Worm (Caenorhabditis elegans) whole organism, L4 larva: ENCODE data around the gene C05D11.5.

Experiments
- F37D6.2 ChIP-seq: sonication (generic microtip); optimal IDR thresholded peaks from 2 replicates; lab custom pipeline; 2016; ENCODE audit warnings: mild to moderate bottlenecking, missing genetic modification characterization, missing compliant biosample characterization
- Y105C5A.15 ChIP-seq: fragments of 200-800 bp; sonication (Bioruptor generic); IDR thresholded peaks from 2 replicates; pipeline ENCODE4 v1.3.6; 2022; ENCODE audit warnings: missing genetic modification characterization, missing compliant biosample characterization
- Y5F2A.4 ChIP-seq: fragments of 200-800 bp; sonication (Bioruptor generic); optimal IDR thresholded peaks from 2 replicates; lab custom pipeline; 2018; ENCODE audit warnings: mild to moderate bottlenecking, missing genetic modification characterization, missing compliant biosample characterization
- ama-1 ChIP-seq: fragments of 150-350 bp; optimal IDR thresholded peaks from 2 replicates; lab custom pipeline; 2014; ENCODE audit warnings: inconsistent platforms, mixed read lengths
- arid-1 ChIP-seq: fragments of 200-800 bp; sonication (Bioruptor generic); conservative IDR thresholded peaks from 2 replicates; pipeline ENCODE4 v1.3.6; 2022; ENCODE audit warnings: missing genetic modification reagents, missing genetic modification characterization, missing compliant biosample characterization
- ceh-32 ChIP-seq: sonication (generic microtip); optimal IDR thresholded peaks from 2 replicates; lab custom pipeline; 2016; ENCODE audit warnings: mild to moderate bottlenecking, missing genetic modification characterization, missing compliant biosample characterization; ENCODE audit not compliant: poor library complexity
- ces-1 ChIP-seq: fragments of 150-350 bp; sonication (generic microtip); optimal IDR thresholded peaks from 4 replicates; lab custom pipeline; 2014; ENCODE audit warnings: missing biosample characterization, missing genetic modification reagents, missing genetic modification characterization
- daf-16 ChIP-seq, 3 experiments: sonication (generic microtip); optimal IDR thresholded peaks; 2 replicates each; lab custom pipeline; 2016 to 2017; ENCODE audit warnings: missing genetic modification characterization in 3 of 3, missing genetic modification reagents in 3 of 3, mild to moderate bottlenecking in 2 of 3, missing compliant biosample characterization in 2 of 3, missing biosample characterization in 1 of 3, moderate library complexity in 1 of 3
- daf-19 ChIP-seq: fragments of 200-800 bp; sonication (Bioruptor generic); conservative IDR thresholded peaks from 2 replicates; pipeline ENCODE4 v1.3.6; 2022; ENCODE audit warnings: missing genetic modification characterization, missing compliant biosample characterization
- dmd-6 ChIP-seq: fragments of 200-800 bp; sonication (Bioruptor generic); IDR thresholded peaks from 2 replicates; pipeline ENCODE4 v1.3.6; 2022; ENCODE audit warnings: missing genetic modification reagents, missing genetic modification characterization, missing compliant biosample characterization
- dmd-9 ChIP-seq: fragments of 200-800 bp; sonication (Bioruptor generic); IDR thresholded peaks from 2 replicates; pipeline ENCODE4 v1.3.6; 2022; ENCODE audit warnings: missing genetic modification reagents, missing genetic modification characterization, missing compliant biosample characterization
- dpl-1 ChIP-seq: fragments of 150-350 bp; optimal IDR thresholded peaks from 2 replicates; lab custom pipeline; 2014; ENCODE audit warnings: missing biosample characterization, missing genetic modification reagents, missing genetic modification characterization
- dve-1 ChIP-seq: sonication (generic microtip); optimal IDR thresholded peaks from 2 replicates; lab custom pipeline; 2017; ENCODE audit warnings: antibody characterized with exemption, mild to moderate bottlenecking, missing genetic modification characterization, missing compliant biosample characterization; ENCODE audit not compliant: insufficient read depth
- egl-43 ChIP-seq: fragments of 200-800 bp; sonication (Bioruptor generic); IDR thresholded peaks from 2 replicates; pipeline ENCODE4 v1.3.6; 2022; ENCODE audit warnings: missing genetic modification reagents, missing genetic modification characterization, missing compliant biosample characterization
- fkh-10 ChIP-seq: fragments of 150-350 bp; optimal IDR thresholded peaks from 2 replicates; lab custom pipeline; 2014; ENCODE audit warnings: missing biosample characterization, missing genetic modification reagents, missing genetic modification characterization
- hif-1 ChIP-seq, 2 experiments: sonication (generic microtip); optimal IDR thresholded peaks; 2 replicates each; lab custom pipeline; 2016 to 2017; ENCODE audit warnings: missing compliant biosample characterization in 2 of 2, missing genetic modification characterization in 2 of 2, missing genetic modification reagents in 2 of 2, missing genotype in 2 of 2, mild to moderate bottlenecking in 1 of 2
- hmg-1.1 ChIP-seq: fragments of 200-800 bp; sonication (Bioruptor generic); IDR thresholded peaks from 2 replicates; pipeline ENCODE4 v1.3.6; 2022; ENCODE audit warnings: missing genetic modification reagents, missing genetic modification characterization, missing compliant biosample characterization
- lin-38 ChIP-seq: fragments of 200-800 bp; sonication (Bioruptor generic); IDR thresholded peaks from 2 replicates; pipeline ENCODE4 v1.3.6; 2022; ENCODE audit warnings: missing genetic modification reagents, missing genetic modification characterization, missing compliant biosample characterization
- lsy-2 ChIP-seq, 2 experiments: fragments of 150-350 bp in 1 of 2; sonication (generic microtip) in 1 of 2; optimal IDR thresholded peaks; 2 replicates each; lab custom pipeline; 2014 to 2017; ENCODE audit warnings: missing biosample characterization in 2 of 2, missing genetic modification characterization in 2 of 2
- mep-1 ChIP-seq: fragments of 150-350 bp; sonication (generic microtip); optimal IDR thresholded peaks from 3 replicates; lab custom pipeline; 2014; ENCODE audit warnings: missing biosample characterization, missing genetic modification characterization
- mes-2 ChIP-seq: sonication (generic microtip); optimal IDR thresholded peaks from 2 replicates; lab custom pipeline; 2016; ENCODE audit warnings: missing genotype, mild to moderate bottlenecking, missing genetic modification characterization, missing compliant biosample characterization; ENCODE audit not compliant: poor library complexity, severe bottlenecking
- mxl-3 ChIP-seq: fragments of 200-800 bp; sonication (Bioruptor generic); optimal IDR thresholded peaks from 2 replicates; lab custom pipeline; 2018; ENCODE audit warnings: mild to moderate bottlenecking, missing genetic modification characterization, missing compliant biosample characterization
- nhr-111 ChIP-seq: fragments of 200-800 bp; sonication (Bioruptor generic); optimal IDR thresholded peaks from 2 replicates; lab custom pipeline; 2018; ENCODE audit warnings: mild to moderate bottlenecking, missing genetic modification characterization, missing compliant biosample characterization
- nhr-237 ChIP-seq: sonication (generic microtip); optimal IDR thresholded peaks from 2 replicates; lab custom pipeline; 2017; ENCODE audit warnings: missing biosample characterization, missing genetic modification characterization
- nhr-28 ChIP-seq: fragments of 150-350 bp; optimal IDR thresholded peaks from 2 replicates; lab custom pipeline; 2014; ENCODE audit warnings: missing biosample characterization, missing genetic modification characterization
- nhr-42 ChIP-seq: fragments of 200-800 bp; sonication (Bioruptor generic); IDR thresholded peaks from 2 replicates; pipeline ENCODE4 v1.3.6; 2022; ENCODE audit warnings: missing genetic modification characterization, missing compliant biosample characterization
- nhr-77 ChIP-seq: fragments of 150-350 bp; optimal IDR thresholded peaks from 2 replicates; lab custom pipeline; 2014; ENCODE audit warnings: missing biosample characterization, missing genetic modification characterization
- set-16 ChIP-seq: fragments of 200-800 bp; sonication (Bioruptor generic); IDR thresholded peaks from 2 replicates; pipeline ENCODE4 v1.3.6; 2022; ENCODE audit warnings: missing genetic modification reagents, missing genetic modification characterization, missing compliant biosample characterization
- snpc-1.2 ChIP-seq: fragments of 200-800 bp; sonication (Bioruptor generic); IDR thresholded peaks from 2 replicates; pipeline ENCODE4 v1.3.6; 2022; ENCODE audit warnings: missing genetic modification reagents, missing genetic modification characterization, missing compliant biosample characterization
- spr-3 ChIP-seq: fragments of 200-800 bp; sonication (Bioruptor generic); optimal IDR thresholded peaks from 2 replicates; lab custom pipeline; 2018; ENCODE audit warnings: mild to moderate bottlenecking, missing genetic modification characterization, missing compliant biosample characterization
- unc-62 ChIP-seq, 3 experiments: fragments of 150-350 bp in 1 of 3; sonication (generic microtip); optimal IDR thresholded peaks in 2 of 3; peaks in 1 of 3; 1 replicate in 1 of 3; 2 replicates in 2 of 3; lab custom pipeline; 2014 to 2017; ENCODE audit warnings: missing biosample characterization in 3 of 3, missing genetic modification characterization in 3 of 3, missing genetic modification reagents in 3 of 3, missing genotype in 1 of 3
- zfp-2 ChIP-seq: sonication (generic microtip); optimal IDR thresholded peaks from 2 replicates; lab custom pipeline; 2016; ENCODE audit warnings: mild to moderate bottlenecking, missing genetic modification characterization, missing compliant biosample characterization
- zip-11 ChIP-seq: fragments of 200-800 bp; sonication (Bioruptor generic); IDR thresholded peaks from 2 replicates; pipeline ENCODE4 v1.3.6; 2022; ENCODE audit warnings: missing genetic modification characterization, missing compliant biosample characterization
- ztf-7 ChIP-seq: fragments of 150-350 bp; optimal IDR thresholded peaks from 2 replicates; lab custom pipeline; 2014; ENCODE audit warnings: missing biosample characterization, missing genetic modification characterization

Gene C05D11.5

ce11 chrIII:6382987-6383602, 28.7 kb downstream of the C05D11.5 start, which contains the start of gene let-716:
Gene let-716 (plus strand): TSS chrIII:6383552.
- TF ChIP-seq ceh-32 (tag; lab: Kevin White, UChicago) (no peak), daf-16 (GFP tag; optimal IDR thresholded peaks at IDR 0.05; lab: Kevin White, UChicago) (no peak), daf-16 (tag; optimal IDR thresholded peaks at IDR 0.05; lab: Kevin White, UChicago) (no peak), lsy-2 (tag; optimal IDR thresholded peaks at IDR 0.05; lab: Kevin White, UChicago) (peak; percentile 56 to 97), mxl-3 (no peak), dmd-9 (GFP tag; lab: Robert Waterston, UW) (no peak), Y5F2A.4 (GFP tag; lab: Kevin White, UChicago) (no peak), F37D6.2 (tag; lab: Kevin White, UChicago) (no peak), daf-19 (GFP tag; lab: Robert Waterston, UW) (no peak), lin-38 (GFP tag; lab: Robert Waterston, UW) (peak; percentile 39; the same call in 1 of the 2 replicates), nhr-77 (tag; lab: Kevin White, UChicago) (no peak), egl-43 (GFP tag; lab: Robert Waterston, UW) (no peak), dve-1 (tag; lab: Kevin White, UChicago) (peak; percentile 19), ztf-7 (no peak), unc-62 (GFP tag; optimal IDR thresholded peaks at IDR 0.05 in 1 of 2; lab: Kevin White, UChicago) (peak in 1 of 2 experiments; percentile 14), unc-62 (tag; optimal IDR thresholded peaks at IDR 0.05; lab: Kevin White, UChicago) (no peak), spr-3 (GFP tag; lab: Kevin White, UChicago) (no peak), dpl-1 (GFP tag; lab: Kevin White, UChicago) (peak; percentile 24), nhr-237 (tag; lab: Kevin White, UChicago) (no peak), mep-1 (tag; lab: Kevin White, UChicago) (peak; percentile 8), zfp-2 (tag; lab: Kevin White, UChicago) (no peak), hif-1 (tag; optimal IDR thresholded peaks at IDR 0.05; lab: Kevin White, UChicago) (peak in 1 of 2 experiments; percentile 20), mes-2 (tag; lab: Kevin White, UChicago) (peak; percentile 40), arid-1 (GFP tag; lab: Robert Waterston, UW) (no peak), hmg-1.1 (GFP tag; lab: Robert Waterston, UW) (0 out of 2 replicates have a peak, but pooled peaks have one; percentile 46), nhr-42 (GFP tag; lab: Robert Waterston, UW) (no peak), fkh-10 (no peak), nhr-111 (GFP tag; lab: Kevin White, UChicago) (no peak), dmd-6 (GFP tag; lab: Robert Waterston, UW) (no peak), nhr-28 (peak; percentile 5), zip-11 (GFP tag; lab: Robert Waterston, UW) (no peak), ces-1 (no peak), Y105C5A.15 (GFP tag; lab: Robert Waterston, UW) (no peak), snpc-1.2 (GFP tag; lab: Robert Waterston, UW) (no peak)

- TF ChIP-seq mes-2 (tag; lab: Kevin White, UChicago), result no peak
- TF ChIP-seq set-16, result no peak
- peak in 1 of 2 experiments; percentile 91 for TF ChIP-seq unc-62 (GFP tag; optimal IDR thresholded peaks at IDR 0.05 in 1 of 2; lab: Kevin White, UChicago)
- no peak for TF ChIP-seq unc-62 (tag; optimal IDR thresholded peaks at IDR 0.05; lab: Kevin White, UChicago)
- peak; percentile 14 for TF ChIP-seq ama-1
- TF ChIP-seq dpl-1 (GFP tag; lab: Kevin White, UChicago), result no peak
These were observed 30.0 kb downstream of the C05D11.5 start, which contains the start of gene znf-622 for ce11 chrIII:6381584-6382391. Gene znf-622 (plus strand): TSS chrIII:6381634.
